Fruit fly (Drosophila melanogaster) whole organism, prepupa: ENCODE results near the gene melt.

Source experiments
- CG10631 ChIP-seq: fragments of 200-800 bp; sonication (Bioruptor generic); optimal IDR thresholded peaks from 2 replicates; lab custom pipeline; 2016; ENCODE audit warnings: missing biosample characterization, missing genetic modification characterization
- CG10669 ChIP-seq: fragments of 200-800 bp; sonication (Bioruptor generic); optimal IDR thresholded peaks from 3 replicates; lab custom pipeline; 2018; ENCODE audit warnings: missing biosample characterization, mild to moderate bottlenecking, missing genetic modification characterization, moderate library complexity
- CG11294 ChIP-seq: fragments of 200-800 bp; sonication (Bioruptor generic); IDR thresholded peaks from 2 replicates; pipeline ENCODE4 v1.3.6; 2022; ENCODE audit warnings: missing biosample characterization, missing genetic modification characterization
- CG11902 ChIP-seq: fragments of 200-800 bp; sonication (Bioruptor generic); optimal IDR thresholded peaks from 3 replicates; lab custom pipeline; 2016; ENCODE audit warnings: missing biosample characterization, missing genetic modification characterization
- CG3032 ChIP-seq: fragments of 200-800 bp; optimal IDR thresholded peaks from 2 replicates; lab custom pipeline; 2019; ENCODE audit warnings: missing biosample characterization, mild to moderate bottlenecking, missing genetic modification characterization, moderate library complexity
- CG31627 ChIP-seq: fragments of 200-800 bp; sonication (Bioruptor generic); optimal IDR thresholded peaks from 3 replicates; lab custom pipeline; 2016; ENCODE audit warnings: missing biosample characterization, missing genetic modification characterization
- CG32006 ChIP-seq: fragments of 200-800 bp; sonication (Bioruptor generic); optimal IDR thresholded peaks from 3 replicates; lab custom pipeline; 2017; ENCODE audit warnings: missing biosample characterization, mild to moderate bottlenecking, missing genetic modification characterization
- CG34406 ChIP-seq: fragments of 200-800 bp; sonication (Bioruptor generic); optimal IDR thresholded peaks from 3 replicates; lab custom pipeline; 2016; ENCODE audit warnings: missing biosample characterization, missing genetic modification characterization
- CG3919 ChIP-seq: fragments of 200-800 bp; sonication (Bioruptor generic); optimal IDR thresholded peaks from 3 replicates; lab custom pipeline; 2016; ENCODE audit warnings: missing biosample characterization, missing genetic modification characterization
- CG4318 ChIP-seq: fragments of 200-800 bp; sonication (Bioruptor generic); optimal IDR thresholded peaks from 3 replicates; lab custom pipeline; 2017; ENCODE audit warnings: missing biosample characterization, mild to moderate bottlenecking, missing genetic modification characterization
- CG6276 ChIP-seq: fragments of 200-800 bp; sonication (Bioruptor generic); optimal IDR thresholded peaks from 2 replicates; lab custom pipeline; 2017; ENCODE audit warnings: missing biosample characterization, mild to moderate bottlenecking, missing genetic modification characterization
- CG6808 ChIP-seq: fragments of 200-800 bp; sonication (Bioruptor generic); optimal IDR thresholded peaks from 3 replicates; lab custom pipeline; 2017; ENCODE audit warnings: missing biosample characterization, missing genetic modification characterization, mild to moderate bottlenecking, moderate library complexity, missing genetic modification reagents
- CG6854 ChIP-seq: fragments of 200-800 bp; sonication (Bioruptor generic); optimal IDR thresholded peaks from 2 replicates; lab custom pipeline; 2017; ENCODE audit warnings: missing biosample characterization, mild to moderate bottlenecking, missing genetic modification characterization
- CG7368 ChIP-seq: fragments of 200-800 bp; sonication (Bioruptor generic); optimal IDR thresholded peaks from 3 replicates; lab custom pipeline; 2016; ENCODE audit warnings: missing biosample characterization, missing genetic modification characterization
- CG8119 ChIP-seq: fragments of 200-800 bp; sonication (Bioruptor generic); IDR thresholded peaks from 3 replicates; pipeline ENCODE4 v1.3.6; 2022; ENCODE audit warnings: missing biosample characterization, missing genetic modification characterization
- CG9139 ChIP-seq: fragments of 200-800 bp; sonication (Bioruptor generic); optimal IDR thresholded peaks from 3 replicates; lab custom pipeline; 2017; ENCODE audit warnings: missing biosample characterization, mild to moderate bottlenecking, missing genetic modification characterization
- Eip78C ChIP-seq: fragments of 200-800 bp; sonication (Bioruptor generic); peaks from one replicate; lab custom pipeline; 2016; ENCODE audit warnings: missing biosample characterization, missing genetic modification characterization
- Ets21C ChIP-seq: fragments of 200-800 bp; sonication (Bioruptor generic); optimal IDR thresholded peaks from 3 replicates; lab custom pipeline; 2016; ENCODE audit warnings: missing biosample characterization, missing genetic modification characterization
- Gug ChIP-seq: fragments of 200-800 bp; sonication (Bioruptor generic); IDR thresholded peaks from 2 replicates; pipeline ENCODE4 v1.3.6; 2022; ENCODE audit warnings: missing biosample characterization, missing genetic modification characterization
- Hr38 ChIP-seq: sonication (Bioruptor generic); optimal IDR thresholded peaks from 2 replicates; lab custom pipeline; 2016; ENCODE audit warnings: missing biosample characterization, missing genetic modification characterization
- Hr39 ChIP-seq: fragments of 200-800 bp; sonication (Bioruptor generic); optimal IDR thresholded peaks from 2 replicates; lab custom pipeline; 2016; ENCODE audit warnings: missing biosample characterization, missing genetic modification characterization
- OdsH ChIP-seq: fragments of 200-800 bp; sonication (Bioruptor generic); optimal IDR thresholded peaks from 3 replicates; lab custom pipeline; 2016; ENCODE audit warnings: missing biosample characterization, missing genetic modification characterization
- Smox ChIP-seq: fragments of 200-800 bp; sonication (Bioruptor generic); optimal IDR thresholded peaks from 3 replicates; lab custom pipeline; 2016; ENCODE audit warnings: missing biosample characterization, missing genetic modification characterization
- Sox14 ChIP-seq: fragments of 200-800 bp; sonication (Bioruptor generic); optimal IDR thresholded peaks from 3 replicates; lab custom pipeline; 2016; ENCODE audit warnings: missing biosample characterization, missing genetic modification characterization
- Sox15 ChIP-seq: fragments of 200-800 bp; sonication (Bioruptor generic); optimal IDR thresholded peaks from 3 replicates; lab custom pipeline; 2016; ENCODE audit warnings: missing biosample characterization, missing genetic modification characterization
- eg ChIP-seq: fragments of 200-800 bp; sonication (Bioruptor generic); IDR thresholded peaks from 3 replicates; pipeline ENCODE4 v1.3.6; 2022; ENCODE audit warnings: missing biosample characterization, missing genetic modification characterization
- esn ChIP-seq: fragments of 200-800 bp; sonication (Bioruptor generic); optimal IDR thresholded peaks from 2 replicates; lab custom pipeline; 2016; ENCODE audit warnings: missing biosample characterization, mild to moderate bottlenecking, missing genetic modification characterization, moderate library complexity
- fd59A ChIP-seq: fragments of 200-800 bp; sonication (Bioruptor generic); optimal IDR thresholded peaks from 2 replicates; lab custom pipeline; 2017; ENCODE audit warnings: missing biosample characterization, mild to moderate bottlenecking, missing genetic modification characterization, missing genetic modification reagents
- fd85E ChIP-seq: fragments of 200-800 bp; sonication (Bioruptor generic); optimal IDR thresholded peaks from 3 replicates; lab custom pipeline; 2016; ENCODE audit warnings: missing biosample characterization, missing genetic modification characterization
- fkh ChIP-seq: fragments of 200-800 bp; sonication (Bioruptor generic); optimal IDR thresholded peaks from 3 replicates; lab custom pipeline; 2017; ENCODE audit warnings: missing biosample characterization, mild to moderate bottlenecking, missing genetic modification characterization, moderate library complexity
- lz ChIP-seq: fragments of 200-800 bp; sonication (Bioruptor generic); optimal IDR thresholded peaks from 3 replicates; lab custom pipeline; 2016; ENCODE audit warnings: missing biosample characterization, missing genetic modification characterization
- pdm3 ChIP-seq: fragments of 200-800 bp; sonication (Bioruptor generic); optimal IDR thresholded peaks from 3 replicates; lab custom pipeline; 2016; ENCODE audit warnings: missing biosample characterization, missing genetic modification characterization
- salr ChIP-seq, 2 experiments: fragments of 200-800 bp; sonication (Bioruptor generic); optimal IDR thresholded peaks; 3 replicates each; lab custom pipeline; 2016 to 2018; ENCODE audit warnings: missing biosample characterization in 2 of 2, missing genetic modification characterization in 2 of 2, mild to moderate bottlenecking in 1 of 2
- spab ChIP-seq: fragments of 200-800 bp; sonication (Bioruptor generic); optimal IDR thresholded peaks from 2 replicates; lab custom pipeline; 2017; ENCODE audit warnings: missing biosample characterization, mild to moderate bottlenecking, missing genetic modification characterization, missing genetic modification reagents
- svp ChIP-seq: fragments of 200-800 bp; sonication (Bioruptor generic); peaks from one replicate; lab custom pipeline; 2016; ENCODE audit warnings: missing biosample characterization, missing genetic modification characterization
- topi ChIP-seq: fragments of 200-800 bp; sonication (Bioruptor generic); optimal IDR thresholded peaks from 3 replicates; lab custom pipeline; 2016; ENCODE audit warnings: missing biosample characterization, missing genetic modification characterization
- vri ChIP-seq: fragments of 200-800 bp; sonication (Bioruptor generic); optimal IDR thresholded peaks from 3 replicates; lab custom pipeline; 2016; ENCODE audit warnings: missing biosample characterization, mild to moderate bottlenecking, missing genetic modification characterization

The melt gene

DNA sequence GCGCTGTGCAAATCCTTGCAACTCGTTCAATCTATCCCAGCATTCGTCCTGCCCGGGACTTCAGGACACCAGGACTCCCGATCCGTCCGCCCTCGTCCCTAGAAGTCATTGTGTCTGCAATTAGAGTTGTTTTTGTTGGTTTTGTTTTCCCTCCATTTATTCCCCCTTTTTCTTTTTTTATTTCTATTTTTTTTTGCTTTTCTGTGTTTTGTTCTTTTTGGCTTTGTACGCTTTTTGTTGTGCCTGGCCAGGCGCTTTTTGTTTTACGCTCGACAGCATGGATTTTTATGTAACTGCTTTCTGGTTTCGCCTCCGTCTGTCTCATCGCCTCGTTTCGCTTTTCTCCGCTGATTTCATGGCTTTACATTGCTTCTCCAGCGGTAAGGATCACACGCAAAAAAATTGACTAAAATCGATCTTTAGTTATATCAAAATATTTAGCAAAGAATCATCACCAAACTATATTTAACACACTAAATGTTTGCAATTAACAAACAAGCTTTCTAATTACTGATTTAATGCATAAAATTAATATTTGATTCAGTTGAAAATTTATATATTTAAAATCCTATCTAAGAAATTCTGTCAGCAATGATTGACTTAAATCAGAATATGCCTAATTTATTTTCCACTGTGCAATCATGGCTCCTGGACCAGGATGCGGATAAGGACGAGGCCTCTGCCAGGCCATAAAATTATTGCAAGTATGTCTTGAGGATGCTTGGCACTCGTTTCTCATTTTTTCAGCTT lies 50.6 kb downstream of the melt start (continued):
- TF ChIP-seq Sox14 (no peak), CG10631 (no peak), CG8119 (no peak), CG34406 (GFP tag; lab: Kevin White, UChicago) (peak; percentile 4), Hr38 (no peak), CG32006 (GFP tag; lab: Kevin White, UChicago) (no peak), CG31627 (GFP tag; lab: Kevin White, UChicago) (peak; percentile 27), CG4318 (GFP tag; lab: Kevin White, UChicago) (no peak), svp (GFP tag; lab: Kevin White, UChicago) (peak; percentile 77), salr (GFP tag; optimal IDR thresholded peaks at IDR 0.05; lab: Kevin White, UChicago) (no peak), CG6808 (peak; percentile 15), fd85E (no peak), vri (GFP tag; lab: Kevin White, UChicago) (no peak), Sox15 (GFP tag; lab: Kevin White, UChicago) (no peak), fkh (GFP tag; lab: Kevin White, UChicago) (no peak), fd59A (no peak), CG11294 (GFP tag; lab: Robert Waterston, UW) (no peak), topi (GFP tag; lab: Kevin White, UChicago) (peak; percentile 18), eg (no peak), Smox (GFP tag; lab: Kevin White, UChicago) (peak; percentile 9), pdm3 (GFP tag; lab: Kevin White, UChicago) (peak; percentile 7), Hr39 (GFP tag; lab: Kevin White, UChicago) (peak; percentile 11), Ets21C (no peak), lz (peak; percentile 24), CG3919 (peak; percentile 16), CG11902 (GFP tag; lab: Kevin White, UChicago) (no peak), Gug (GFP tag; lab: Robert Waterston, UW) (no peak), CG10669 (GFP tag; lab: Kevin White, UChicago) (peak; percentile 13), CG3032 (tag; lab: Kevin White, UChicago) (peak; percentile 44), CG6854 (peak; percentile 31), CG9139 (GFP tag; lab: Kevin White, UChicago) (peak; percentile 16), CG6276 (GFP tag; lab: Kevin White, UChicago) (no peak)
- TF ChIP-seq, all 60 proteins: peak for 24

- TF ChIP-seq svp (GFP tag; lab: Kevin White, UChicago): peak; percentile 34
- TF ChIP-seq CG3032 (tag; lab: Kevin White, UChicago): no peak
- TF ChIP-seq Ets21C: no peak
- no peak for TF ChIP-seq OdsH (GFP tag; lab: Kevin White, UChicago)
- no peak for TF ChIP-seq CG31627 (GFP tag; lab: Kevin White, UChicago)
- TF ChIP-seq CG4318 (GFP tag; lab: Kevin White, UChicago): no peak
- TF ChIP-seq Sox15 (GFP tag; lab: Kevin White, UChicago): no peak
- TF ChIP-seq spab: no peak
- TF ChIP-seq fkh (GFP tag; lab: Kevin White, UChicago): no peak
- TF ChIP-seq eg: 0 out of 3 replicates have a peak, but pooled peaks have one; percentile 9
- TF ChIP-seq esn: no peak
Observed at dm6 chr3L:7189668-7190200, 55.4 kb downstream of the melt start, which contains the start of gene Dscam2. Dscam2 (minus strand) TSS chr3L:7189931.

- TF ChIP-seq pdm3 (GFP tag; lab: Kevin White, UChicago): no peak
- TF ChIP-seq eg: peak; percentile 63; the same call in 2 of the 3 replicates
- no peak for TF ChIP-seq CG7368
- no peak for TF ChIP-seq Eip78C
- no peak for TF ChIP-seq Gug (GFP tag; lab: Robert Waterston, UW)
Observed at dm6 chr3L:7190497-7190896, 56.2 kb downstream of the melt start.
